Worm (Caenorhabditis elegans) whole organism, late embryonic: ENCODE measurements around the gene skpo-2.

Experiments
- C08G9.2 ChIP-seq: sonication (generic microtip); optimal IDR thresholded peaks from 2 replicates; lab custom pipeline; 2016; ENCODE audit warnings: mild to moderate bottlenecking, missing genetic modification characterization, moderate library complexity, missing compliant biosample characterization
- C38D4.7 ChIP-seq: fragments of 200-800 bp; sonication (Bioruptor generic); optimal IDR thresholded peaks from 2 replicates; lab custom pipeline; 2018; ENCODE audit warnings: mild to moderate bottlenecking, missing genetic modification characterization, moderate library complexity, missing compliant biosample characterization
- K02D7.2 ChIP-seq: sonication (generic microtip); optimal IDR thresholded peaks from 2 replicates; lab custom pipeline; 2017; ENCODE audit warnings: mild to moderate bottlenecking, missing genetic modification characterization, missing compliant biosample characterization
- K09A11.1 ChIP-seq: sonication (generic microtip); optimal IDR thresholded peaks from 2 replicates; lab custom pipeline; 2017; ENCODE audit warnings: antibody characterized with exemption, mild to moderate bottlenecking, missing genetic modification characterization, missing compliant biosample characterization; ENCODE audit not compliant: insufficient read depth
- ahr-1 ChIP-seq: sonication (generic microtip); optimal IDR thresholded peaks from 2 replicates; lab custom pipeline; 2016; ENCODE audit warnings: missing genetic modification characterization, missing compliant biosample characterization
- ceh-18 ChIP-seq: sonication (generic microtip); optimal IDR thresholded peaks from 2 replicates; lab custom pipeline; 2016; ENCODE audit warnings: missing genetic modification characterization, missing compliant biosample characterization
- ceh-2 ChIP-seq: sonication (generic microtip); optimal IDR thresholded peaks from 2 replicates; lab custom pipeline; 2016; ENCODE audit warnings: missing genotype, missing genetic modification characterization, missing compliant biosample characterization
- ceh-22 ChIP-seq: sonication (generic microtip); optimal IDR thresholded peaks from 2 replicates; lab custom pipeline; 2017; ENCODE audit warnings: missing biosample characterization, missing genetic modification characterization
- ceh-24 ChIP-seq: sonication (generic microtip); optimal IDR thresholded peaks from 2 replicates; lab custom pipeline; 2016; ENCODE audit warnings: mild to moderate bottlenecking, missing genetic modification characterization, missing compliant biosample characterization
- ceh-31 ChIP-seq: sonication (generic microtip); optimal IDR thresholded peaks from 2 replicates; lab custom pipeline; 2016; ENCODE audit warnings: missing genetic modification characterization, missing compliant biosample characterization
- ceh-45 ChIP-seq: fragments of 200-800 bp; sonication (Bioruptor generic); IDR thresholded peaks from 2 replicates; pipeline ENCODE4 v1.3.6; 2022; ENCODE audit warnings: missing genetic modification reagents, missing genetic modification characterization, missing compliant biosample characterization
- dmd-4 ChIP-seq: sonication (generic microtip); optimal IDR thresholded peaks from 2 replicates; lab custom pipeline; 2016; ENCODE audit warnings: borderline replicate concordance, missing genetic modification characterization, missing compliant biosample characterization
- dve-1 ChIP-seq: sonication (generic microtip); optimal IDR thresholded peaks from 2 replicates; lab custom pipeline; 2017; ENCODE audit warnings: antibody characterized with exemption, mild to moderate bottlenecking, missing genetic modification characterization, missing compliant biosample characterization
- ets-4 ChIP-seq: sonication (generic microtip); optimal IDR thresholded peaks from 2 replicates; lab custom pipeline; 2016; ENCODE audit warnings: missing genetic modification characterization, missing compliant biosample characterization
- eyg-1 ChIP-seq: sonication (generic microtip); optimal IDR thresholded peaks from 2 replicates; lab custom pipeline; 2016; ENCODE audit warnings: missing genotype, missing genetic modification characterization, missing compliant biosample characterization
- fax-1 ChIP-seq: sonication (generic microtip); optimal IDR thresholded peaks from 2 replicates; lab custom pipeline; 2016; ENCODE audit warnings: missing genotype, missing genetic modification characterization, missing compliant biosample characterization
- gmeb-2 ChIP-seq: sonication (generic microtip); optimal IDR thresholded peaks from 2 replicates; lab custom pipeline; 2016; ENCODE audit warnings: missing genetic modification characterization, inconsistent platforms, missing compliant biosample characterization
- hlh-13 ChIP-seq: fragments of 200-800 bp; sonication (Bioruptor generic); optimal IDR thresholded peaks from 2 replicates; lab custom pipeline; 2018; ENCODE audit warnings: mild to moderate bottlenecking, missing genetic modification characterization, missing compliant biosample characterization
- hlh-30 ChIP-seq: sonication (generic microtip); optimal IDR thresholded peaks from 2 replicates; lab custom pipeline; 2017; ENCODE audit warnings: antibody characterized with exemption, missing genetic modification characterization, missing compliant biosample characterization; ENCODE audit not compliant: insufficient read depth
- nhr-11 ChIP-seq: fragments of 150-350 bp; optimal IDR thresholded peaks from 2 replicates; lab custom pipeline; 2014; ENCODE audit warnings: missing biosample characterization, missing genetic modification characterization
- nhr-232 ChIP-seq: sonication (generic microtip); optimal IDR thresholded peaks from 2 replicates; lab custom pipeline; 2016; ENCODE audit warnings: missing genetic modification characterization, missing compliant biosample characterization
- npax-4 ChIP-seq: sonication (generic microtip); optimal IDR thresholded peaks from 2 replicates; lab custom pipeline; 2016; ENCODE audit warnings: missing genetic modification characterization, missing compliant biosample characterization
- pag-3 ChIP-seq: sonication (generic microtip); optimal IDR thresholded peaks from 2 replicates; lab custom pipeline; 2016; ENCODE audit warnings: missing compliant biosample characterization, missing genetic modification characterization, borderline replicate concordance
- pat-9 ChIP-seq: fragments of 200-800 bp; sonication (Bioruptor generic); optimal IDR thresholded peaks from 2 replicates; lab custom pipeline; 2018; ENCODE audit warnings: mild to moderate bottlenecking, missing genetic modification characterization, moderate library complexity, missing compliant biosample characterization
- pax-1 ChIP-seq: fragments of 150-350 bp; optimal IDR thresholded peaks from 2 replicates; lab custom pipeline; 2014; ENCODE audit warnings: missing biosample characterization, missing genetic modification characterization
- pha-2 ChIP-seq: sonication (generic microtip); optimal IDR thresholded peaks from 2 replicates; lab custom pipeline; 2017; ENCODE audit warnings: mild to moderate bottlenecking, missing genetic modification characterization, missing compliant biosample characterization
- ref-2 ChIP-seq: sonication (generic microtip); optimal IDR thresholded peaks from 2 replicates; lab custom pipeline; 2016; ENCODE audit warnings: missing genetic modification characterization, missing compliant biosample characterization
- rnt-1 ChIP-seq: sonication (generic microtip); optimal IDR thresholded peaks from 2 replicates; lab custom pipeline; 2016; ENCODE audit warnings: missing genetic modification characterization, missing compliant biosample characterization
- sdc-2 ChIP-seq: sonication (generic microtip); optimal IDR thresholded peaks from 2 replicates; lab custom pipeline; 2016; ENCODE audit warnings: missing genotype, missing genetic modification characterization, missing compliant biosample characterization
- sox-2 ChIP-seq: fragments of 200-800 bp; sonication (Bioruptor generic); IDR thresholded peaks from 2 replicates; pipeline ENCODE4 v1.3.6; 2022; ENCODE audit warnings: missing genetic modification reagents, missing genetic modification characterization, missing compliant biosample characterization
- syd-9 ChIP-seq: sonication (generic microtip); optimal IDR thresholded peaks from 2 replicates; lab custom pipeline; 2016; ENCODE audit warnings: mild to moderate bottlenecking, missing genetic modification characterization, moderate library complexity, missing compliant biosample characterization
- tbx-2 ChIP-seq: sonication (generic microtip); optimal IDR thresholded peaks from 2 replicates; lab custom pipeline; 2016; ENCODE audit warnings: missing genetic modification characterization, missing compliant biosample characterization
- ttx-3 ChIP-seq: sonication (generic microtip); optimal IDR thresholded peaks from 2 replicates; lab custom pipeline; 2016; ENCODE audit warnings: missing genetic modification reagents, missing genetic modification characterization, missing compliant biosample characterization
- unc-3 ChIP-seq, 2 experiments: fragments of 200-800 bp in 1 of 2; sonication (Bioruptor generic) in 1 of 2; sonication (generic microtip) in 1 of 2; conservative IDR thresholded peaks in 1 of 2; optimal IDR thresholded peaks in 1 of 2; 2 replicates each; pipeline versions ENCODE4 v1.3.6 to Lab custom; 2016 to 2022; ENCODE audit warnings: missing compliant biosample characterization in 2 of 2, missing genetic modification characterization in 2 of 2, missing genetic modification reagents in 1 of 2
- unc-55 ChIP-seq: sonication (generic microtip); optimal IDR thresholded peaks from 2 replicates; lab custom pipeline; 2017; ENCODE audit warnings: missing biosample characterization, missing genetic modification reagents, missing genetic modification characterization
- unc-86 ChIP-seq: sonication (generic microtip); optimal IDR thresholded peaks from 2 replicates; lab custom pipeline; 2016; ENCODE audit warnings: missing genetic modification characterization, missing compliant biosample characterization

Gene skpo-2

ce11 chrII:3482231-3482630 lies 45.9 kb upstream of the skpo-2 start, which contains the start of gene smu-2 (continued):
- TF ChIP-seq pat-9 (tag; lab: Kevin White, UChicago) (no peak), pag-3 (no peak), unc-55 (GFP tag; lab: Kevin White, UChicago) (no peak), ceh-22 (tag; lab: Kevin White, UChicago) (no peak), C08G9.2 (tag; lab: Kevin White, UChicago) (peak; percentile 91), unc-3 (GFP tag; conservative IDR thresholded peaks at IDR 0.05; lab: Robert Waterston, UW) (0 out of 2 replicates have a peak, but pooled peaks have one; percentile 9), unc-3 (tag; optimal IDR thresholded peaks at IDR 0.05; lab: Kevin White, UChicago) (no peak), syd-9 (no peak), rnt-1 (tag; lab: Kevin White, UChicago) (peak; percentile 35), sdc-2 (tag; lab: Kevin White, UChicago) (no peak), ahr-1 (tag; lab: Kevin White, UChicago) (peak; percentile 40), tbx-2 (peak; percentile 81), nhr-11 (no peak), nhr-232 (tag; lab: Kevin White, UChicago) (no peak), ceh-24 (tag; lab: Kevin White, UChicago) (no peak), pha-2 (tag; lab: Kevin White, UChicago) (no peak), ceh-18 (peak; percentile 48), npax-4 (no peak), ceh-31 (tag; lab: Kevin White, UChicago) (peak; percentile 96), dmd-4 (tag; lab: Kevin White, UChicago) (no peak)

- no peak for TF ChIP-seq ceh-24 (tag; lab: Kevin White, UChicago)
- TF ChIP-seq ceh-2 (tag; lab: Kevin White, UChicago) = no peak
- TF ChIP-seq unc-86 = no peak
- no peak for TF ChIP-seq rnt-1 (tag; lab: Kevin White, UChicago)
- no peak for TF ChIP-seq C38D4.7 (GFP tag; lab: Kevin White, UChicago)
- TF ChIP-seq ets-4 = no peak
- no peak for TF ChIP-seq K09A11.1
- no peak for TF ChIP-seq pat-9 (tag; lab: Kevin White, UChicago)
- no peak for TF ChIP-seq unc-3 (GFP tag; conservative IDR thresholded peaks at IDR 0.05; lab: Robert Waterston, UW)
- TF ChIP-seq unc-3 (tag; optimal IDR thresholded peaks at IDR 0.05; lab: Kevin White, UChicago) = no peak
Measured at ce11 chrII:3481584-3481983, 45.3 kb upstream of the skpo-2 start, which contains the start of gene Y49F6B.8. Y49F6B.8 (minus strand) TSS chrII:3481684.

ce11 chrII:3477171-3477570 lies 40.9 kb upstream of the skpo-2 start, which contains the start of gene fbxb-104:
fbxb-104 (minus strand) TSS chrII:3477271.
- no peak for TF ChIP-seq hlh-13
- no peak for TF ChIP-seq hlh-30 (tag; lab: Kevin White, UChicago)
- no peak for TF ChIP-seq ref-2 (tag; lab: Kevin White, UChicago)
- no peak for TF ChIP-seq ceh-2 (tag; lab: Kevin White, UChicago)
- TF ChIP-seq C08G9.2 (tag; lab: Kevin White, UChicago) = no peak
- TF ChIP-seq gmeb-2 (tag; lab: Kevin White, UChicago) = no peak
- no peak for TF ChIP-seq sox-2 (GFP tag; lab: Robert Waterston, UW)
- TF ChIP-seq pax-1 (tag; lab: Kevin White, UChicago) = no peak
- TF ChIP-seq ceh-24 (tag; lab: Kevin White, UChicago) = no peak
- TF ChIP-seq ceh-45 (GFP tag; lab: Robert Waterston, UW) = no peak
- TF ChIP-seq ceh-22 (tag; lab: Kevin White, UChicago) = no peak
- no peak for TF ChIP-seq eyg-1
- no peak for TF ChIP-seq ttx-3 (tag; lab: Kevin White, UChicago)
- TF ChIP-seq K02D7.2 (tag; lab: Kevin White, UChicago) = no peak
- TF ChIP-seq unc-55 (GFP tag; lab: Kevin White, UChicago) = no peak
- TF ChIP-seq ceh-31 (tag; lab: Kevin White, UChicago) = no peak
- no peak for TF ChIP-seq fax-1 (tag; lab: Kevin White, UChicago)
- TF ChIP-seq syd-9 = no peak
- no peak for TF ChIP-seq sdc-2 (tag; lab: Kevin White, UChicago)

- TF ChIP-seq dve-1 (tag; lab: Kevin White, UChicago) (peak; percentile 62), unc-55 (GFP tag; lab: Kevin White, UChicago) (no peak)
- TF ChIP-seq, all 69 proteins: peak for 1
Measured at ce11 chrII:3476536-3476935, 40.2 kb upstream of the skpo-2 start.
